Worm (Caenorhabditis elegans) whole organism, midembryonic: ENCODE measurements around the gene R02F11.12.
"Not testable (repeated sequence)": the region's sequence is repeated elsewhere in the genome, so short reads cannot be mapped to it uniquely, and the experiment has no call there.

Source experiments
- T22C8.4 ChIP-seq: fragments of 200-800 bp; sonication (Bioruptor generic); IDR thresholded peaks from 2 replicates; pipeline ENCODE4 v1.3.6; 2022; ENCODE audit warnings: missing genetic modification characterization, missing compliant biosample characterization
- cog-1 ChIP-seq: sonication (generic microtip); optimal IDR thresholded peaks from 2 replicates; lab custom pipeline; 2016; ENCODE audit warnings: missing genetic modification characterization, missing compliant biosample characterization
- flt-1 ChIP-seq: fragments of 200-800 bp; sonication (Bioruptor generic); IDR thresholded peaks from 2 replicates; pipeline ENCODE4 v1.3.6; 2022; ENCODE audit warnings: missing genetic modification characterization, missing compliant biosample characterization
- klf-2 ChIP-seq: fragments of 200-800 bp; sonication (Bioruptor generic); conservative IDR thresholded peaks from 2 replicates; pipeline ENCODE4 v1.3.6; 2022; ENCODE audit warnings: missing genetic modification reagents, missing genetic modification characterization, missing compliant biosample characterization
- med-1 ChIP-seq: sonication (generic microtip); optimal IDR thresholded peaks from 2 replicates; lab custom pipeline; 2017; ENCODE audit warnings: missing genetic modification characterization, mild to moderate bottlenecking, missing compliant biosample characterization, antibody characterized with exemption, missing genetic modification reagents; ENCODE audit not compliant: insufficient read depth
- ref-1 ChIP-seq: fragments of 200-800 bp; sonication (Bioruptor generic); conservative IDR thresholded peaks from 2 replicates; pipeline ENCODE4 v1.3.6; 2022; ENCODE audit warnings: missing genetic modification reagents, missing genetic modification characterization, missing compliant biosample characterization
- tab-1 ChIP-seq: fragments of 200-800 bp; sonication (Bioruptor generic); IDR thresholded peaks from 2 replicates; pipeline ENCODE4 v1.3.6; 2022; ENCODE audit warnings: missing genetic modification characterization, missing compliant biosample characterization
- ztf-23 ChIP-seq: fragments of 200-800 bp; sonication (Bioruptor generic); IDR thresholded peaks from 2 replicates; pipeline ENCODE4 v1.3.6; 2022; ENCODE audit warnings: missing genetic modification reagents, missing genetic modification characterization, missing compliant biosample characterization
- ztf-29 ChIP-seq: fragments of 200-800 bp; sonication (Bioruptor generic); IDR thresholded peaks from 2 replicates; pipeline ENCODE4 v1.3.6; 2022; ENCODE audit warnings: missing genetic modification reagents, missing genetic modification characterization, missing compliant biosample characterization

The R02F11.12 gene

ce11 chrV:4758540-4758939, 31.9 kb upstream of the R02F11.12 start:
- TF ChIP-seq med-1 (GFP tag; lab: Kevin White, UChicago) (no peak), klf-2 (GFP tag; lab: Robert Waterston, UW) (no peak), T22C8.4 (GFP tag; lab: Robert Waterston, UW) (no peak), flt-1 (GFP tag; lab: Robert Waterston, UW) (no peak), tab-1 (GFP tag; lab: Robert Waterston, UW) (no peak), ztf-29 (GFP tag; lab: Robert Waterston, UW) (no peak), ref-1 (GFP tag; lab: Robert Waterston, UW) (no peak), cog-1 (tag; lab: Kevin White, UChicago) (no peak), ztf-23 (no peak)

- TF ChIP-seq klf-2 (GFP tag; lab: Robert Waterston, UW); med-1 (GFP tag; lab: Kevin White, UChicago); T22C8.4 (GFP tag; lab: Robert Waterston, UW): not testable (repeated sequence)
Observed at ce11 chrV:4760674-4761073, 29.8 kb upstream of the R02F11.12 start, which contains the start of gene bgnt-1.4. bgnt-1.4 (plus strand) TSS chrV:4760974.

- no peak for TF ChIP-seq flt-1 (GFP tag; lab: Robert Waterston, UW)
- TF ChIP-seq ztf-29 (GFP tag; lab: Robert Waterston, UW) = no peak
- TF ChIP-seq ztf-23 = no peak
- TF ChIP-seq cog-1 (tag; lab: Kevin White, UChicago) = no peak
- TF ChIP-seq ref-1 (GFP tag; lab: Robert Waterston, UW) = no peak
- no peak for TF ChIP-seq T22C8.4 (GFP tag; lab: Robert Waterston, UW)
- no peak for TF ChIP-seq klf-2 (GFP tag; lab: Robert Waterston, UW)
- TF ChIP-seq tab-1 (GFP tag; lab: Robert Waterston, UW) = no peak
- TF ChIP-seq med-1 (GFP tag; lab: Kevin White, UChicago) = no peak
Observed at ce11 chrV:4766501-4766900, 24.0 kb upstream of the R02F11.12 start, which contains the start of gene C18G1.8. C18G1.8 (minus strand) TSS chrV:4766601.

ce11 chrV:4769633-4770032, 20.8 kb upstream of the R02F11.12 start, which contains the start of gene C18G1.9:
C18G1.9 (minus strand) TSS chrV:4769733.
- TF ChIP-seq ref-1 (GFP tag; lab: Robert Waterston, UW) (no peak), flt-1 (GFP tag; lab: Robert Waterston, UW) (no peak), cog-1 (tag; lab: Kevin White, UChicago) (no peak), klf-2 (GFP tag; lab: Robert Waterston, UW) (no peak), tab-1 (GFP tag; lab: Robert Waterston, UW) (no peak), med-1 (GFP tag; lab: Kevin White, UChicago) (no peak), ztf-29 (GFP tag; lab: Robert Waterston, UW) (no peak), T22C8.4 (GFP tag; lab: Robert Waterston, UW) (no peak), ztf-23 (no peak)

- TF ChIP-seq med-1 (GFP tag; lab: Kevin White, UChicago) (no peak), ref-1 (GFP tag; lab: Robert Waterston, UW) (no peak), tab-1 (GFP tag; lab: Robert Waterston, UW) (no peak), cog-1 (tag; lab: Kevin White, UChicago) (no peak), klf-2 (GFP tag; lab: Robert Waterston, UW) (no peak), flt-1 (GFP tag; lab: Robert Waterston, UW) (no peak), T22C8.4 (GFP tag; lab: Robert Waterston, UW) (no peak), ztf-29 (GFP tag; lab: Robert Waterston, UW) (no peak), ztf-23 (no peak)
Observed at ce11 chrV:4770408-4770947, 20.0 kb upstream of the R02F11.12 start, which contains the start of gene elt-7. elt-7 (plus strand) TSS chrV:4770670.

- TF ChIP-seq klf-2 (GFP tag; lab: Robert Waterston, UW) (no peak), ref-1 (GFP tag; lab: Robert Waterston, UW) (no peak), ztf-29 (GFP tag; lab: Robert Waterston, UW) (no peak), tab-1 (GFP tag; lab: Robert Waterston, UW) (no peak), T22C8.4 (GFP tag; lab: Robert Waterston, UW) (no peak), cog-1 (tag; lab: Kevin White, UChicago) (no peak), flt-1 (GFP tag; lab: Robert Waterston, UW) (no peak), ztf-23 (no peak), med-1 (GFP tag; lab: Kevin White, UChicago) (no peak)
Observed at ce11 chrV:4775140-4775539, 15.3 kb upstream of the R02F11.12 start.

ce11 chrV:4777388-4777986, 13.0 kb upstream of the R02F11.12 start, which contains the start of gene C18G1.1:
C18G1.1 (plus strand) TSS chrV:4777960.
- no peak for TF ChIP-seq ref-1 (GFP tag; lab: Robert Waterston, UW)
- no peak for TF ChIP-seq ztf-23
- no peak for TF ChIP-seq med-1 (GFP tag; lab: Kevin White, UChicago)
- TF ChIP-seq cog-1 (tag; lab: Kevin White, UChicago) = no peak
- no peak for TF ChIP-seq tab-1 (GFP tag; lab: Robert Waterston, UW)
- no peak for TF ChIP-seq T22C8.4 (GFP tag; lab: Robert Waterston, UW)
- no peak for TF ChIP-seq klf-2 (GFP tag; lab: Robert Waterston, UW)
- TF ChIP-seq ztf-29 (GFP tag; lab: Robert Waterston, UW) = no peak
- no peak for TF ChIP-seq flt-1 (GFP tag; lab: Robert Waterston, UW)

ce11 chrV:4783313-4783712, 7.2 kb upstream of the R02F11.12 start, which contains the start of gene Y60C6A.1:
Y60C6A.1 (plus strand) TSS chrV:4783613.
- TF ChIP-seq ztf-29 (GFP tag; lab: Robert Waterston, UW) = no peak
- TF ChIP-seq klf-2 (GFP tag; lab: Robert Waterston, UW) = no peak
- no peak for TF ChIP-seq cog-1 (tag; lab: Kevin White, UChicago)
